Worm (Caenorhabditis elegans) whole organism, mixed stage, embryonic: ENCODE data around the gene R107.5.

Experiments used
- M03D4.4 ChIP-seq: sonication (generic microtip); optimal IDR thresholded peaks from 2 replicates; lab custom pipeline; 2017; ENCODE audit warnings: mild to moderate bottlenecking, missing genetic modification characterization, missing compliant biosample characterization
- pha-4 ChIP-seq: fragments of 150-350 bp; optimal IDR thresholded peaks from 2 replicates; lab custom pipeline; 2018; ENCODE audit warnings: missing biosample characterization, missing genetic modification reagents, missing genetic modification characterization

DNA sequence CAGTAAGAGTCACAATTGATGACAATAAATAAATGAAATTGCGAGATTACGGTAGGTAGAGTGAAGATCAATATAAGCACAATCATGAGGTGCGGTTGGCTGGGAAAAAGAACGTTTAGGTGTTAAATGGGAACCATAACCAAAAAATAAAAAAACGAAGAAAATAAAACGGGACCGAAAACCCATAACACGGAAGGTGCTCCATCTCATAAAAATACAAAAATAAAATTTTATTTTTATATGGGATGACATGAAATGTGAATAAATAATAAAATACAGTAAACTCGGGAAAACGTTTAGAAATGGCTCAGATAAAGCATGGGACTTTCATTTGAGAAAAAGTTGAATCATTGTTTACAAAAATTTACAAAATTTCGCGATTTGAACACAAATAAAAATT lies 21.9 kb upstream of the R107.5 start, which contains the start of gene F02A9.7:
- TF ChIP-seq M03D4.4 (tag; lab: Kevin White, UChicago) (no peak), pha-4 (tag; lab: Kevin White, UChicago) (no peak)
